Worm (Caenorhabditis elegans) whole organism, L1 larva: ENCODE measurements around the gene T16A1.2.
A peak's percentile ranks its signal among the peaks of the same experiment; 100 is the strongest.

ENCODE experiments used
- F16B12.6 ChIP-seq: fragments of 150-350 bp; optimal IDR thresholded peaks from 2 replicates; lab custom pipeline; 2014; ENCODE audit warnings: missing biosample characterization, missing genetic modification characterization
- ceh-82 ChIP-seq, 3 experiments: fragments of 150-350 bp in 1 of 3; sonication (generic microtip) in 2 of 3; optimal IDR thresholded peaks; 2 replicates each; lab custom pipeline; 2014 to 2017; ENCODE audit warnings: missing biosample characterization in 3 of 3, missing genetic modification characterization in 3 of 3
- ceh-88 ChIP-seq: fragments of 200-800 bp; sonication (Bioruptor generic); IDR thresholded peaks from 2 replicates; pipeline ENCODE4 v1.3.6; 2022; ENCODE audit warnings: missing genetic modification characterization, missing compliant biosample characterization
- ceh-90 ChIP-seq: sonication (generic microtip); optimal IDR thresholded peaks from 2 replicates; lab custom pipeline; 2016; ENCODE audit warnings: missing genetic modification characterization, missing compliant biosample characterization
- dsc-1 ChIP-seq: sonication (generic microtip); optimal IDR thresholded peaks from 2 replicates; lab custom pipeline; 2016; ENCODE audit warnings: mild to moderate bottlenecking, missing genetic modification characterization, missing compliant biosample characterization
- efl-1 ChIP-seq, 4 experiments: fragments of 150-350 bp; optimal IDR thresholded peaks in 3 of 4; peaks in 1 of 4; 1 replicate in 1 of 4; 2 replicates in 3 of 4; lab custom pipeline; 2014; ENCODE audit warnings: missing biosample characterization in 2 of 4, missing genetic modification characterization in 2 of 4, missing genetic modification reagents in 2 of 4
- egl-27 ChIP-seq, 2 experiments: fragments of 150-350 bp in 1 of 2; sonication (generic microtip); optimal IDR thresholded peaks; 3 replicates each; lab custom pipeline; 2017 to 2018; ENCODE audit warnings: missing biosample characterization in 2 of 2, missing genetic modification characterization in 2 of 2, missing genetic modification reagents in 2 of 2
- isw-1 ChIP-seq: fragments of 200-800 bp; sonication (Bioruptor generic); IDR thresholded peaks from 2 replicates; pipeline ENCODE4 v1.3.6; 2022; ENCODE audit warnings: missing genetic modification characterization, missing compliant biosample characterization
- jun-1 ChIP-seq: fragments of 150-350 bp; optimal IDR thresholded peaks from 2 replicates; lab custom pipeline; 2014; ENCODE audit warnings: missing biosample characterization, missing genetic modification reagents, missing genetic modification characterization
- lsy-2 ChIP-seq, 2 experiments: fragments of 150-350 bp; optimal IDR thresholded peaks; 2 replicates each; lab custom pipeline; 2014; ENCODE audit warnings: missing biosample characterization in 2 of 2, missing genetic modification characterization in 2 of 2
- mab-9 ChIP-seq: fragments of 200-800 bp; sonication (Bioruptor generic); IDR thresholded peaks from 2 replicates; pipeline ENCODE4 v1.3.6; 2022; ENCODE audit warnings: missing genetic modification reagents, missing genetic modification characterization, missing compliant biosample characterization
- mdl-1 ChIP-seq, 2 experiments: fragments of 150-350 bp; optimal IDR thresholded peaks; 2 replicates each; lab custom pipeline; 2014 to 2017; ENCODE audit warnings: missing biosample characterization in 2 of 2, missing genetic modification characterization in 2 of 2, inconsistent platforms in 1 of 2
- mep-1 ChIP-seq: fragments of 150-350 bp; optimal IDR thresholded peaks from 2 replicates; lab custom pipeline; 2014; ENCODE audit warnings: missing biosample characterization, missing genetic modification characterization
- nhr-76 ChIP-seq: sonication (generic microtip); optimal IDR thresholded peaks from 2 replicates; lab custom pipeline; 2017; ENCODE audit warnings: missing biosample characterization, missing genetic modification characterization
- nhr-85 ChIP-seq: sonication (generic microtip); peaks from one replicate; lab custom pipeline; 2016; ENCODE audit warnings: missing genetic modification characterization, inconsistent platforms, missing compliant biosample characterization
- snpc-4 ChIP-seq: fragments of 150-350 bp; optimal IDR thresholded peaks from 2 replicates; lab custom pipeline; 2014; ENCODE audit warnings: missing biosample characterization, missing genetic modification characterization
- sox-4 ChIP-seq: sonication (generic microtip); optimal IDR thresholded peaks from 2 replicates; lab custom pipeline; 2016; ENCODE audit warnings: missing genetic modification characterization, missing compliant biosample characterization
- tbx-2 ChIP-seq: sonication (generic microtip); optimal IDR thresholded peaks from 2 replicates; lab custom pipeline; 2016; ENCODE audit warnings: missing genetic modification characterization, missing compliant biosample characterization
- unc-62 ChIP-seq: fragments of 150-350 bp; optimal IDR thresholded peaks from 2 replicates; lab custom pipeline; 2014; ENCODE audit warnings: missing biosample characterization, missing genetic modification reagents, missing genetic modification characterization
- vab-15 ChIP-seq: sonication (generic microtip); optimal IDR thresholded peaks from 2 replicates; lab custom pipeline; 2017; ENCODE audit warnings: missing genotype, mild to moderate bottlenecking, missing genetic modification characterization, missing compliant biosample characterization
- zag-1 ChIP-seq: fragments of 150-350 bp; optimal IDR thresholded peaks from 2 replicates; lab custom pipeline; 2014; ENCODE audit warnings: missing biosample characterization, missing genetic modification characterization

The T16A1.2 gene

DNA sequence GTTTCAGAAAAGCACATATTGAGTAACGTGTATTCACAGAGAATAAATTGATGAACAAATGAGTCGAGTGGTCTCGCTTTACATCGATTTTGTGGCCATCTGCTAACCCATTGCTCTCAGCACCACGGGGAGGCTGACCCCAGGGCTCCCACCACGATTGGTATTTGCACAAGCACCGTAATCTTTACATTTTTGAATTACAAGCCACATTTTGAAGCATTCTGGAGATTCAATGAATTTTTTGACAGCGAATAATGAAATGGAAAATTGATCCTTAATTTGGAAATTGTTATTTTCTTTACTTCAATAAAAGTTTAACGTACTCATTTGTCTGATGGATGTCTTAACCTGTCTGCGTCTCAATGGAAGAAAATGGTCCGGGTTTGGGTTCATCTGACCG, 50.2 kb downstream of the T16A1.2 start, which contains the start of gene C40A11.6:
Gene C40A11.6 (minus strand): TSS at position 101 of the 400 bp plus-strand sequence.
- TF ChIP-seq snpc-4 (no peak), sox-4 (tag; lab: Kevin White, UChicago) (no peak), efl-1 (optimal IDR thresholded peaks at IDR 0.05; lab: Kevin White, UChicago) (no peak), efl-1 (GFP tag; optimal IDR thresholded peaks at IDR 0.05 in 1 of 2; lab: Kevin White, UChicago) (no peak), dsc-1 (tag; lab: Kevin White, UChicago) (no peak), nhr-85 (tag; lab: Kevin White, UChicago) (no peak), zag-1 (tag; lab: Kevin White, UChicago) (no peak), ceh-82 (tag; optimal IDR thresholded peaks at IDR 0.05; lab: Kevin White, UChicago) (no peak), mep-1 (tag; lab: Kevin White, UChicago) (no peak), ceh-90 (no peak), tbx-2 (no peak), unc-62 (GFP tag; lab: Kevin White, UChicago) (no peak), F16B12.6 (tag; lab: Kevin White, UChicago) (no peak), vab-15 (tag; lab: Kevin White, UChicago) (no peak), lsy-2 (tag; optimal IDR thresholded peaks at IDR 0.05; lab: Kevin White, UChicago) (no peak), egl-27 (tag; optimal IDR thresholded peaks at IDR 0.05; lab: Kevin White, UChicago) (no peak), jun-1 (tag; lab: Kevin White, UChicago) (no peak), ceh-88 (GFP tag; lab: Robert Waterston, UW) (no peak), nhr-76 (tag; lab: Kevin White, UChicago) (no peak), mdl-1 (tag; optimal IDR thresholded peaks at IDR 0.05; lab: Kevin White, UChicago) (no peak)

DNA sequence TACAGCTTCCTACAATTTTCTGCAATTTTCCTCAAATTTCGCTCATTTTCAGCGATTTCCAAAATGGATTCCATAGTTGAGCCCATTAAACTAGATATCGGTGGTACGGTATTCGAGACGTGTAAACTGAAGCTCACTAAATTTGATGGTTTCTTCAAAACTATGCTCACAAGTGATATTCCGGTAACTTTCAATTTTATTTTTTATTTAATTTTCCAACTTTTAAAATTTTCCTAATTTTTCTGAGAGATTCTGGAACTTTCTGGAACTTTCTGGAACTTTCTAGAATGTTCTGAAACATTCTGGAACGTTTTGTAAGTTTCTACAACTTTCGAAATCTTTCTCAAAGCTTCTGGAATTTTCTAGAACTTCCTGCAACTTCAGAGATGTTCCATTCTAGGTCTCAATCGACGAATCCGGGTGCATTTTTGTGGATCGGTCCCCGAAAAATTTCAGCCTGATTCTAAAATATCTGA, 51.5 kb downstream of the T16A1.2 start, which contains the start of gene C40A11.2:
Gene C40A11.2 (plus strand): TSS at position 51 of the 476 bp plus-strand sequence.
- TF ChIP-seq isw-1 = no peak
- no peak for TF ChIP-seq mab-9
- TF ChIP-seq efl-1 (optimal IDR thresholded peaks at IDR 0.05; lab: Kevin White, UChicago) = no peak
- peak in 1 of 2 experiments; percentile 5 for TF ChIP-seq efl-1 (GFP tag; optimal IDR thresholded peaks at IDR 0.05 in 1 of 2; lab: Kevin White, UChicago)
